Fruit fly (Drosophila melanogaster) whole organism: ENCODE measurements around the gene Mco3.

Source experiments
- CG8478 ChIP-seq: fragments of >200 bp; optimal IDR thresholded peaks from 2 replicates; lab custom pipeline; 2018; ENCODE audit warnings: inconsistent platforms
- pan ChIP-seq: fragments of >200 bp; optimal IDR thresholded peaks from 2 replicates; lab custom pipeline; 2017

dm6 chr3R:25919912-25920311 is 22.6 kb downstream of the Mco3 start:
- no peak for TF ChIP-seq pan (lab: Kevin White, UChicago)
- no peak for TF ChIP-seq CG8478
